Worm (Caenorhabditis elegans) whole organism, dauer: ENCODE measurements around the gene D2045.5.

Experiments used
- unc-62 ChIP-seq: sonication (generic microtip); optimal IDR thresholded peaks from 2 replicates; lab custom pipeline; 2017; ENCODE audit warnings: missing biosample characterization, missing genetic modification reagents, missing genetic modification characterization

The D2045.5 gene

DNA sequence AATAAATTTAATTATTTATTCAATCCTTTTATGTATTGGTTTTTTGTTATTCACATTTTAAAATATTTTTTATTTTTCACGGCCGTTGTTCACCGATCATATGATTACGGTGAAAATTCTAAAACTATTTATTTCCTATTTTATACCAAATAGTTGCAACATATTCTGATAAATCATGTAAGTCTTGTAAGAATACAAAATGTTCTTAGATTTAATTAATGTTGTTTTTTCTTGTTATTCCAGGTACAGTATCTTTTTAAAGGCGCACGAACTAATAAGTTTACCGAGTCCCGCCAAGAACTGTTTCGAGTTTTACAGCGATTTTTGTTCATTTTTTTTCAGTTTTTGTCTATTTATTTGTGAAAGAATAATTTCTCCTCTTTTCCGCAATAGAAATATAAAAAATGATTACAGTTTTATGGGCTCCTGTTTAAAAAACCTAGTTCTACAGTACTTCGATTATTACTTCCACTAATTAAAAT is at the start of gene D2045.5:
Gene D2045.5 (minus strand): TSS at position 51 of the 482 bp plus-strand sequence.
- TF ChIP-seq unc-62, result no peak

ce11 chrIII:10518884-10519283 is 49.5 kb upstream of the D2045.5 start:
- TF ChIP-seq unc-62, result no peak

DNA sequence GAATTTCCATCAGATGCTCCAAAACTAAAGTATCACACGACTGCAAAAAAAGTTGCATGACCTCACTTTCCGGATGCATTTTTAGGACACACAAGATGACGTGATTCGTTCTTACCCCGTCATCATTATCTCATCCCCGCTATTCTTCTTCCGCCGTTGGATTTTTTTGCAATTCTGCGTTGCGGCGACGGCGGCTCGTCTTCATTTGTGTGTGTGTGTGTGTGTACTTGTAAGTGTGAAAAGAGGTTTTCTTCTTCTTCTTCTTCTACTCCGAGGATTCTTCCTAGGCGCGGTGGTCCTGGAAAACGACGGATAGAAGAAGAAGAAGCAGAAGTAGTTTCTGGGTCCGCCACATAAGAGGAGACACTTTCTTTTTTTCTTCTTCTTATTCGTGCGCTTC is 46.3 kb upstream of the D2045.5 start:
- no peak for TF ChIP-seq unc-62

DNA sequence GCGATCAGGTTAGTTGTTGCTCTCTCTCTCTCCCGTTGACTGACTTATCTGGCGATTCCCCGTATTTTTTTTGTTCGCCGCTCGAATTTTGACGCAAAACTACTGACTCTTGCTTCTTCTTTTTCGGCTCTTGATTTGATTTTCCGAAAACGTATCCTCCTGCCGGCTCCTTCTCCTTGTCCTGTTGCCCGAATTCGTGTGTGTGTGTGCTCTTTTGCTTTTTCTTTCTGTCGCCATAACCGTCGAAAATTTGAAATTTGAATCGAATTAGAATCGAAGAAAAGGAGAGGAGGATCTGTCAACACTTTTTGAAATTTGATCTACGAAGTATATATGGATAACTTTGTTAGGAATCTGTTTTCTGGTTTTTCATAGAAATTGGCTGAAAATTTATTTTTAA is 43.1 kb upstream of the D2045.5 start:
- no peak for TF ChIP-seq unc-62

ce11 chrIII:10506699-10507248 is 37.4 kb upstream of the D2045.5 start, which contains the start of the genes sip-1 and sly-1:
TSS of gene sip-1 (minus strand) at chrIII:10506801.
TSS of gene sly-1 (plus strand) at chrIII:10507058.
- TF ChIP-seq unc-62, result no peak

- no peak for TF ChIP-seq unc-62
These were observed 36.7 kb upstream of the D2045.5 start for ce11 chrIII:10505943-10506698.

DNA sequence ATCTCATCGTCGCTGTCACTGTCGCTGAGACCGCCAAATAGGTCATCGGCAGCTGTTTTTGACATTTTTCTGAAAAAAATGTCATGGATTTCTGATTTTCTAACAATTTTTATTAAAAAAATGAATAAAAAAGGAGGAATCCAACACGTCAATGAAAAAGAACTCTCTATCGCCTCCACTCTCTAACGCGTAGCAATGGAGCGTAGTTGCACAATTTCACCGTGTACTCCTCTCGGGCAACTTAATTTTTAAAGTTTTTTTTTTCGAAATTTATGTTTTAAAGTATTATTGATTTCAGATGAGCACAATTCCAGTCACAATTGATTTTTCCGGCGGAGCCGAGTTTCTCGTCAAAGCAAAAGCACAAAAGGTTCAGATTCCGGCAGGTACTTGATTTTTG is 35.8 kb upstream of the D2045.5 start, which contains the start of the genes taf-11.3 and urm-1:
Gene taf-11.3 (minus strand): TSS at position 69 of the 400 bp plus-strand sequence.
Gene urm-1 (plus strand): TSS at position 299 of the 400 bp plus-strand sequence.
- no peak for TF ChIP-seq unc-62

- TF ChIP-seq unc-62, result no peak
These were observed 34.3 kb upstream of the D2045.5 start, which contains the start of gene rab-33 for ce11 chrIII:10503753-10504152. TSS of gene rab-33 (minus strand) at chrIII:10503853.

DNA sequence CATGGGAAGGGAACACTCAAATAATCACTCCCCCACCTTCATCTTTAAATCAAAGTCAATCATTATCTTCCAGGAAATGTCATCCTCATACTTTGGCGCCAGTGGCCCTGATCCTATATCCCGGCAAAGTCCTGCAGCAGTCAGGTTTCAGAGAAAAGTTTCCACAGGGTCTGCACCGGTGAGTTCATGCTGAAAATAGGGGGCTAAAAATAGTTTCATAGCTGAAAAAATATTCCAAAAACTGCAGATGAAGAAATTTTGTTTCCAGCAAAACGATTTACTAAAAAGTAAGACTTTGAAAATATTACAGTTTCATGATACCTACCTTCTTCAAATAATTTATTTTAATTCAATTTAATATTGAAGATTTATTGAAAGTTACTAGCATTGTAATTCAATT is 18.6 kb upstream of the D2045.5 start, which contains the start of gene ptr-25:
Gene ptr-25 (plus strand): TSS at position 73 of the 400 bp plus-strand sequence.
- no peak for TF ChIP-seq unc-62

DNA sequence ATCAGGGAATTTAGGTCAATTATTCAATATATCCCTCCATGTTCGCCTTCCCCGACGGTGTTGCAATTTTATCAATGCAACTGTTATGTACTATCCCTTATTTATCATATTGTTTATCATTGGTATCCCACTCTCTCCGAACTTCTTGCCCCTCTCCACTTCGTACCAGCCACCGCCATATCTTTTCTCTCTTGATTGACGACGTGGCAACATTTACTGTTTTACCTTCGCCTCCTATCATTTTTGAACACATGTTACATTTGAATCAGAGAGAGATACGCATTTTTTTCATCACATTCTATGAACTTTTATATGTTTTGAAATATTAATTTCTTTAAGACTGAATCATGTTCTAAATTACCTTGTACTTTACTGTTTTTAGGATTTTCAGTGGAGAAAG is 17.0 kb upstream of the D2045.5 start:
- no peak for TF ChIP-seq unc-62

DNA sequence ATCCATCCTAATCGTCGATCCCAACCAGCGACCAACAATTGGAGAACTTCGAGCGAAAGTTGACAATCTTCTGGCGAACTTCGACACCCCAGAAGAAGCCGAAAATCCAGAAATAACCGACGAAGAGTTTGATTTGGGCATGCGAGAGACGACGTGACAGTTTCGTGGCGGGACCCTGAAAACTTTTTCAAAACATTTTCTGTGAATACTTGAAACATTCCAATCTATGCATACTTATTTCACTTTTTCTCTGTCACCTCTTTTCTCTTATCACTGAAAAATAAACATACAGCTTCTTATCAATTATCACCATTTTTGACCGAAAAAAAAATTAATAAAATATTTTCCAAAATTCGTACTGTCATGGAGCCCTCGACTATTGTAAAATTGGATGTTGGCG is 12.6 kb upstream of the D2045.5 start, which contains the start of gene D2045.8:
Gene D2045.8 (plus strand): TSS at position 301 of the 400 bp plus-strand sequence.
- no peak for TF ChIP-seq unc-62

- TF ChIP-seq unc-62, result no peak
These were observed 12.1 kb upstream of the D2045.5 start for ce11 chrIII:10481497-10481896.

ce11 chrIII:10479180-10479579 is 9.8 kb upstream of the D2045.5 start, which contains the start of gene D2045.7:
TSS of gene D2045.7 (plus strand) at chrIII:10479480.
- TF ChIP-seq unc-62, result no peak

DNA sequence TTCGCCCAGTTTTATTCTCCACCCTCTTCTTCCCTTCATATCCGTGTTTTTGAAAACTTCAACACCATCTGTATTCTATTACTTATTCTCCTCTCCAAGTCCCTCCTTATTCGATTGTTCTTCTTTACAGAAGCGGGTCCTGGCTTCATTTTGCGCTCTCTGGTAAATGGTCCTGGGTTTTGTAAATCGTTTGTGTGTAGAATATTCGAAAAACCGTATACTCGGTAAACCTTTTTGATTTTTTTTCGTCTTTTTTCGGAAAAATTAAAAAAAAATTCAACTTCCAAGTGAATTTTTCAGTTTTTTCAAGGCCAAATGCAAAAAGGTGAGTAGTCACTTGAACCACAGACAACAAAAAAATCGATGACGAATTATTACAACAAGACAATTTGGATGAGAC is 5.5 kb upstream of the D2045.5 start, which contains the start of gene D2045.9:
Gene D2045.9 (plus strand): TSS at position 301 of the 400 bp plus-strand sequence.
- TF ChIP-seq unc-62, result no peak

ce11 chrIII:10470927-10471326 is 1.5 kb upstream of the D2045.5 start, which contains the start of gene cul-1:
TSS of gene cul-1 (plus strand) at chrIII:10471237.
- no peak for TF ChIP-seq unc-62

ce11 chrIII:10464455-10464854 is 5.0 kb downstream of the D2045.5 start:
- no peak for TF ChIP-seq unc-62

DNA sequence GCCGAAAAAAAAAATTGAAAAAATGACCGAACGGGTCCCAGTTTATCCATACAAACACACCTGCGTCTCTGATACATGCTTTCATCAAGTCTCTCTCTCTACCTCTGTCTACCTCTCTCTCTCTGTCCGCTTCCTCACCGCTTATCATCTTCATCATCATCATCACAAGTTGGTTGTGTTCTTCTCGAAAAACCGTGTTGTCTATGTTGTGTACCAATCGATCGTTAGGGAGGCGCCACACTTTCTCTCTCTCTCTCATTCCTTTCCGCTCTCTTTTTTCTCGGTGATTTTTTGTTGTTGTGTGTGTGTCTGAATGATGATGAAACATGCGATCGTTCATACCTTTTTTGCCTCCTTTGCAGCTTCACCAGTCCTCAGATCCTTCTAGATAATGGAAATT is 5.8 kb downstream of the D2045.5 start:
- no peak for TF ChIP-seq unc-62
